Worm (Caenorhabditis elegans) whole organism, young adult: ENCODE data around the gene nstp-4.

ENCODE experiments used
- B0019.2 ChIP-seq: fragments of 200-800 bp; sonication (Bioruptor generic); conservative IDR thresholded peaks from 2 replicates; pipeline ENCODE4 v1.3.6; 2022; ENCODE audit warnings: missing genetic modification reagents, missing genetic modification characterization, missing compliant biosample characterization
- B0035.1 ChIP-seq: sonication (generic microtip); optimal IDR thresholded peaks from 2 replicates; lab custom pipeline; 2016; ENCODE audit warnings: missing genetic modification characterization, mild to moderate bottlenecking, missing compliant biosample characterization, missing genotype, missing genetic modification reagents
- ama-1 ChIP-seq, 3 experiments: fragments of 150-350 bp in 1 of 3; sonication (generic microtip) in 2 of 3; optimal IDR thresholded peaks; 2 replicates each; lab custom pipeline; 2014 to 2018; ENCODE audit warnings: missing biosample characterization in 2 of 3, missing genetic modification characterization in 2 of 3, missing genetic modification reagents in 2 of 3
- dpff-1 ChIP-seq: sonication (generic microtip); optimal IDR thresholded peaks from 2 replicates; lab custom pipeline; 2017; ENCODE audit warnings: mild to moderate bottlenecking, missing genetic modification characterization, missing compliant biosample characterization
- lin-26 ChIP-seq: fragments of 200-800 bp; sonication (Bioruptor generic); IDR thresholded peaks from 2 replicates; pipeline ENCODE4 v1.3.6; 2022; ENCODE audit warnings: missing genetic modification reagents, missing genetic modification characterization, missing compliant biosample characterization
- madf-6 ChIP-seq: fragments of 200-800 bp; sonication (Bioruptor generic); IDR thresholded peaks from 2 replicates; pipeline ENCODE4 v1.3.6; 2022; ENCODE audit warnings: missing genetic modification reagents, missing genetic modification characterization, missing compliant biosample characterization
- mes-4 ChIP-seq: sonication (generic microtip); optimal IDR thresholded peaks from 2 replicates; lab custom pipeline; 2016; ENCODE audit warnings: missing genotype, missing genetic modification characterization, missing compliant biosample characterization
- nfya-1 ChIP-seq: sonication (generic microtip); optimal IDR thresholded peaks from 2 replicates; lab custom pipeline; 2017; ENCODE audit warnings: antibody characterized with exemption, missing compliant biosample characterization, missing genetic modification characterization, borderline replicate concordance; ENCODE audit not compliant: insufficient read depth
- pbrm-1 ChIP-seq: fragments of 200-800 bp; sonication (Bioruptor generic); IDR thresholded peaks from 2 replicates; pipeline ENCODE4 v1.3.6; 2022; ENCODE audit warnings: missing genetic modification reagents, missing genetic modification characterization, missing compliant biosample characterization
- sdz-38 ChIP-seq: sonication (generic microtip); optimal IDR thresholded peaks from 2 replicates; lab custom pipeline; 2016; ENCODE audit warnings: missing genotype, missing genetic modification characterization, missing compliant biosample characterization
- unc-130 ChIP-seq: sonication (generic microtip); optimal IDR thresholded peaks from 2 replicates; lab custom pipeline; 2016; ENCODE audit warnings: missing genetic modification reagents, missing genetic modification characterization, missing compliant biosample characterization
- unc-62 ChIP-seq: fragments of 150-350 bp; optimal IDR thresholded peaks from 2 replicates; lab custom pipeline; 2014; ENCODE audit warnings: missing biosample characterization, missing genetic modification reagents, missing genetic modification characterization
- ztf-25 ChIP-seq: fragments of 200-800 bp; sonication (Bioruptor generic); IDR thresholded peaks from 2 replicates; pipeline ENCODE4 v1.3.6; 2022; ENCODE audit warnings: missing genetic modification reagents, missing genetic modification characterization, missing compliant biosample characterization
- ztf-3 ChIP-seq: fragments of 200-800 bp; sonication (Bioruptor generic); optimal IDR thresholded peaks from 2 replicates; lab custom pipeline; 2018; ENCODE audit warnings: mild to moderate bottlenecking, missing genetic modification characterization, missing compliant biosample characterization

DNA sequence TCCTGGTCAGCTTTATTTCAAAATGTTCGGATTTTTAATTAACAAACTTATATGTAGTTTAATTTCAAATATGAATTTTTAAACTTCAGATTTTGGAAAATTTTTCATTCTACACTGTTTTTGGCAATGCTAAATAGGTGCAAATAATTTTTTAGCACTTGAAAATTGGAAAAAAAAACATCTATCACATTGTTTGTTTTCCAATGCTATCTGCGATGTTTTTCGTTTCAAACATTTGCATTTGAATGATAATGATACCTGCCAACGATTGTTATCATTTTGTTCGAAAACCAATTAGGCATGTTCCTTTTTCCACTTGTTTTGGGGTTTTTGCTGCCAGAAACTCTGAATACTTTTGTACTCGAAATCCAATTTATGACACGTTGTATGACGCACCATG, 13.7 kb upstream of the nstp-4 start, which contains the start of gene C03H5.4:
- TF ChIP-seq ama-1 (optimal IDR thresholded peaks at IDR 0.05; lab: Kevin White, UChicago) (no peak), ama-1 (GFP tag; optimal IDR thresholded peaks at IDR 0.05; lab: Kevin White, UChicago) (no peak), B0019.2 (GFP tag; lab: Robert Waterston, UW) (no peak), unc-130 (GFP tag; lab: Kevin White, UChicago) (no peak), dpff-1 (tag; lab: Kevin White, UChicago) (no peak), pbrm-1 (GFP tag; lab: Robert Waterston, UW) (no peak), mes-4 (tag; lab: Kevin White, UChicago) (no peak), sdz-38 (no peak), ztf-3 (GFP tag; lab: Kevin White, UChicago) (no peak), lin-26 (GFP tag; lab: Robert Waterston, UW) (no peak), nfya-1 (tag; lab: Kevin White, UChicago) (no peak), B0035.1 (tag; lab: Kevin White, UChicago) (no peak), unc-62 (no peak), madf-6 (GFP tag; lab: Robert Waterston, UW) (no peak), ztf-25 (GFP tag; lab: Robert Waterston, UW) (no peak)
